Fruit fly (Drosophila melanogaster): Measurements from ENCODE around the gene Ork1.

Gene Ork1

DNA sequence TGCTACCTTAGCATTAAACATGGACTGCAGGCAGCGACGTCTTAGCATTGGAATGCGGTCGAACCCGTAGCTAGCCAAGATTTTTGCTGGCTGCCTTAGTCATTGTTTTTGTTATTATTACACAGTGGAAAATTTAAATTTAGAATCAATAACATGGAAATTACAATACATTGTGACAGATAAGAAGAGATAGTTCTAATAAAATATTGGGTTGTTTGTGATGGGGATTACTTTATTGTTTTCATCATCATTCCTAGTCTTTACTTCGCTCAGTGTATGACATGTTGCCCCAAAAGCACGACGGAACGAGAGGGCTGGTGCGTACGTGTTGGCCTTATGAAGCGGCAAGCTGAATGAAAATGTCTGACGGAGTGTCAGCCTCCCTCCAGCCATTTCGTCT, 45.5 kb upstream of the Ork1 start (continued):
- TF ChIP-seq CG11696 (GFP tag; IDR thresholded peaks at IDR 0.05) (peak; percentile 70), CG4854 (GFP tag; optimal IDR thresholded peaks at IDR 0.05) (peak; percentile 59), cato (GFP tag; optimal IDR thresholded peaks at IDR 0.05; ENCODE audit: borderline replicate concordance) (peak; percentile 58), PHDP (tag; optimal IDR thresholded peaks at IDR 0.05) (peak; percentile 84), GATAe (GFP tag; conservative IDR thresholded peaks at IDR 0.05) (no peak), CG30020 (tag; optimal IDR thresholded peaks at IDR 0.05) (peak; percentile 42), onecut (GFP tag; IDR thresholded peaks at IDR 0.05) (peak; percentile 73), zen (tag; optimal IDR thresholded peaks at IDR 0.05) (peak; percentile 64), CG1647 (GFP tag; optimal IDR thresholded peaks at IDR 0.05) (peak; percentile 75), Taf1 (GFP tag; IDR thresholded peaks at IDR 0.05) (peak; percentile 68; the same call in 1 of the 2 replicates), CG10147 (GFP tag; optimal IDR thresholded peaks at IDR 0.05) (peak; percentile 81), CG34376 (GFP tag; optimal IDR thresholded peaks at IDR 0.05) (peak; percentile 60), CG16815 (GFP tag; optimal IDR thresholded peaks at IDR 0.05) (peak; percentile 32), Side (GFP tag; optimal IDR thresholded peaks at IDR 0.05) (peak; percentile 82), CG14014 (GFP tag; IDR thresholded peaks at IDR 0.05) (peak; percentile 85), Lhr (GFP tag; optimal IDR thresholded peaks at IDR 0.05) (peak; percentile 16), NK7.1 (GFP tag; optimal IDR thresholded peaks at IDR 0.05) (peak; percentile 63), CG11560 (tag; IDR thresholded peaks at IDR 0.05) (peak; percentile 62; the same call in 1 of the 3 replicates), Antp (GFP tag; optimal IDR thresholded peaks at IDR 0.05) (peak; percentile 73), fd96Cb (tag; optimal IDR thresholded peaks at IDR 0.05) (peak; percentile 84), CG15073 (GFP tag; optimal IDR thresholded peaks at IDR 0.05) (peak; percentile 2), CrebB (tag; optimal IDR thresholded peaks at IDR 0.05) (peak; percentile 82), esg (GFP tag; conservative IDR thresholded peaks at IDR 0.05) (peak; percentile 85), wdn (GFP tag; IDR thresholded peaks at IDR 0.05) (peak; percentile 50), CG9727 (GFP tag; optimal IDR thresholded peaks at IDR 0.05) (peak; percentile 78), wek (GFP tag; optimal IDR thresholded peaks at IDR 0.05) (peak; percentile 62), fu2 (GFP tag; optimal IDR thresholded peaks at IDR 0.05) (peak; percentile 54), ac (GFP tag; optimal IDR thresholded peaks at IDR 0.05) (no peak), tx (GFP tag; optimal IDR thresholded peaks at IDR 0.05) (peak; percentile 54), Vsx1 (GFP tag; optimal IDR thresholded peaks at IDR 0.05) (peak; percentile 61), CG14710 (tag; optimal IDR thresholded peaks at IDR 0.05) (peak; percentile 62), otp (GFP tag; IDR thresholded peaks at IDR 0.05) (peak; percentile 67; the same call in 2 of the 3 replicates), CG11723 (GFP tag; optimal IDR thresholded peaks at IDR 0.05) (peak; percentile 77), CG8765 (GFP tag; IDR thresholded peaks at IDR 0.05) (no peak), Stat92E (GFP tag; optimal IDR thresholded peaks at IDR 0.05) (no peak), unc-4 (GFP tag; IDR thresholded peaks at IDR 0.05; ENCODE audit: partially characterized antibody) (no peak), ara (GFP tag; IDR thresholded peaks at IDR 0.05) (peak; percentile 61; the same call in 1 of the 2 replicates), B-H2 (GFP tag; optimal IDR thresholded peaks at IDR 0.05) (no peak), CG8359 (GFP tag; optimal IDR thresholded peaks at IDR 0.05; ENCODE audit: borderline replicate concordance) (peak; percentile 42), tin (GFP tag; optimal IDR thresholded peaks at IDR 0.05) (peak; percentile 79), slbo (GFP tag; IDR thresholded peaks at IDR 0.05) (peak; percentile 88), Chrac-16 (GFP tag; optimal IDR thresholded peaks at IDR 0.05) (peak; percentile 76), CG42726 (GFP tag; IDR thresholded peaks at IDR 0.05; ENCODE audit: partially characterized antibody) (no peak), CG15601 (tag; optimal IDR thresholded peaks at IDR 0.05) (peak; percentile 62), ham (GFP tag; IDR thresholded peaks at IDR 0.05) (no peak), CG14860 (GFP tag; IDR thresholded peaks at IDR 0.05; ENCODE audit: partially characterized antibody) (no peak), ATbp (GFP tag; optimal IDR thresholded peaks at IDR 0.05) (peak; percentile 83), D19A (tag; optimal IDR thresholded peaks at IDR 0.05) (peak; percentile 75), her (GFP tag; optimal IDR thresholded peaks at IDR 0.05) (peak; percentile 77)

Data from whole organism, embryonic.